Fruit fly (Drosophila melanogaster) whole organism, adult: ENCODE measurements around the gene Cad89D.

Experiments used
- CG11617 ChIP-seq: fragments of 200-800 bp; sonication (Bioruptor generic); optimal IDR thresholded peaks from 2 replicates; lab custom pipeline; 2017; ENCODE audit warnings: mild to moderate bottlenecking, missing biosample characterization, missing genetic modification reagents, missing genetic modification characterization
- CG12768 ChIP-seq: fragments of 200-800 bp; sonication (Bioruptor generic); optimal IDR thresholded peaks from 2 replicates; lab custom pipeline; 2017; ENCODE audit warnings: missing biosample characterization, missing genetic modification characterization, mild to moderate bottlenecking, moderate library complexity, missing genetic modification reagents
- CG14711 ChIP-seq: fragments of 200-800 bp; sonication (Bioruptor generic); optimal IDR thresholded peaks from 2 replicates; lab custom pipeline; 2018; ENCODE audit warnings: missing biosample characterization, mild to moderate bottlenecking, missing genetic modification characterization, moderate library complexity
- Mnt ChIP-seq: fragments of 200-800 bp; sonication (Bioruptor generic); optimal IDR thresholded peaks from 2 replicates; lab custom pipeline; 2016; ENCODE audit warnings: missing biosample characterization, mild to moderate bottlenecking, missing genetic modification characterization
- bab1 ChIP-seq: fragments of 200-800 bp; sonication (Bioruptor generic); optimal IDR thresholded peaks from 3 replicates; lab custom pipeline; 2019; ENCODE audit warnings: missing biosample characterization, mild to moderate bottlenecking, missing genetic modification characterization, moderate library complexity
- kay ChIP-seq: fragments of 200-800 bp; sonication (Bioruptor generic); peaks from one replicate; lab custom pipeline; 2016; ENCODE audit warnings: missing biosample characterization, missing genetic modification characterization, borderline replicate concordance
- ovo ChIP-seq: fragments of 200-800 bp; sonication (Bioruptor generic); optimal IDR thresholded peaks from 2 replicates; lab custom pipeline; 2016; ENCODE audit warnings: missing biosample characterization, missing genetic modification characterization

dm6 chr3R:16456607-16457006 is 38.6 kb downstream of the Cad89D start:
- no peak for TF ChIP-seq Mnt (GFP tag; lab: Kevin White, UChicago)
- TF ChIP-seq CG11617 (GFP tag; lab: Kevin White, UChicago): no peak
- no peak for TF ChIP-seq ovo (GFP tag; lab: Kevin White, UChicago)
- TF ChIP-seq CG12768 (GFP tag; lab: Kevin White, UChicago): no peak
- no peak for TF ChIP-seq bab1 (GFP tag; lab: Kevin White, UChicago)
- TF ChIP-seq kay (GFP tag; lab: Kevin White, UChicago): no peak
- no peak for TF ChIP-seq CG14711 (tag; lab: Kevin White, UChicago)
